Worm (Caenorhabditis elegans): ENCODE measurements around the gene Y79H2A.2.

Gene Y79H2A.2

DNA sequence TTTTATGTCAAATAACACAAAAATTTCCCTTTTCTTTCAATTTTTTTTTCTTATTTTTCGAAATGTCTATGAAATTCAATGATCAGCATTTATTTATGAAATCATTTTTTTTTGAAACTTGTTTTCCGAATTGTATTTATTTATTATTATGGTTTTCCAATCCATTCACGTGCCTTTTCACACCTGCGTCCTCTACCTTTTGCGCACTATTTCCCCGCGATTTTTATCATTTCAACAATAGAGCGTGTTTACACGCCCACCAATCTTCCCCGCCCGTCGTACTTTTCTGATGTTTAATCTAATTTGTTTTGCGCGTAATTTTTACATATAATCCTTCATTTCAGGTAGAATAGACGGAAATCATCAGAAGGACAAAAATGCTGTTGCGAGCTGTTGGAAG is 40.7 kb downstream of the Y79H2A.2 start, which contains the start of gene wah-1 (continued):
- TF ChIP-seq egl-27 (tag; optimal IDR thresholded peaks at IDR 0.05) (no peak), elt-3 (tag; optimal IDR thresholded peaks at IDR 0.05) (no peak), elt-1 (tag; optimal IDR thresholded peaks at IDR 0.05) (no peak), aly-2 (tag; optimal IDR thresholded peaks at IDR 0.05) (no peak), mbf-1 (tag; optimal IDR thresholded peaks at IDR 0.05) (no peak), mab-5 (tag; optimal IDR thresholded peaks at IDR 0.05) (no peak)

DNA sequence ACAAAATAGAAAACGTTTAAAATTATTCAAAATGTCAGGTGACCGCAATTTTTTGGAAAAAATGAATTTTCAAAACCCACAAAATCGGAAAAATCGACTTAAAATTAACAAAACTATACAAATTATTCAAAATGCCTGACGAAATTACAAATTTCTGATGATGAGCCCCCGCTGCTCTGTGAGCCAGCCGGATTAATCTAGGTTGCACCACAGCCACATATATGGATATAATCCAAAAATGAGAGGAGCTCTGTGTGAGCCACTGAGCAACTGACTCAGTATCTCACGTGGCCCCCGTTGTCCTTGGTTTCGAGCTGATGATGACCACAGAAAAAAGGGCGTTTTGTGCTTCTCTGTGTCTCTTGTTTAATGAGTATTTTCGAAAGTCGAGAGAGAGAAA is 45.5 kb downstream of the Y79H2A.2 start:
- TF ChIP-seq peb-1 (tag; optimal IDR thresholded peaks at IDR 0.05) (no peak), egl-27 (tag; optimal IDR thresholded peaks at IDR 0.05) (no peak), mbf-1 (tag; optimal IDR thresholded peaks at IDR 0.05) (no peak), F13H6.1 (tag; optimal IDR thresholded peaks at IDR 0.05) (no peak), nhr-25 (tag; optimal IDR thresholded peaks at IDR 0.05) (no peak), mab-5 (tag; optimal IDR thresholded peaks at IDR 0.05) (no peak), lin-39 (tag; optimal IDR thresholded peaks at IDR 0.05) (no peak), crh-2 (tag; optimal IDR thresholded peaks at IDR 0.05) (no peak), mdl-1 (tag; optimal IDR thresholded peaks at IDR 0.05) (no peak), lin-13 (GFP tag; optimal IDR thresholded peaks at IDR 0.05) (no peak), sma-3 (GFP tag; optimal IDR thresholded peaks at IDR 0.05) (no peak), ceh-16 (tag; optimal IDR thresholded peaks at IDR 0.05) (no peak), ztf-4 (tag; optimal IDR thresholded peaks at IDR 0.05) (no peak), nhr-237 (tag; optimal IDR thresholded peaks at IDR 0.05) (no peak), alr-1 (tag; optimal IDR thresholded peaks at IDR 0.05) (no peak), unc-62 (GFP tag; optimal IDR thresholded peaks at IDR 0.05) (no peak), ceh-82 (tag; optimal IDR thresholded peaks at IDR 0.05) (no peak)

DNA sequence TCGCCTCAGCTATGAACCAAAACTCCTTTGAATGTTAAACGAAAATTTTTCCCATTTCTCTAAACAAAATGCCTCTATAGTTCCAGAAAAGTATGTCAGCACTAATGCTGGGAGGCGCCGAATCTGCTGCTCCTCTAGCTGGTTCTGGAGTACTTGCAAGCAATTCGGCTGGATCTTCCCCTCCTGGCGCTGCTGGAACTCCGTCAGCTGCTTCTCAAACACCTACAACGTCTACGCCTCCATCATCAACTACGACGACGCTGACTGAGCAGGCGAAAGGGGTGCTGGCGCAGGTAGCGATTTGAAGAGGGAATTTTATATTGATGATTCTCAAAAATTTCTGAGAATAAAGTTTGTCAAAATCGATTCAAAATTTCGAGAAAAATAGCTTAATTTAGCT is 48.1 kb downstream of the Y79H2A.2 start:
- no peak for TF ChIP-seq aly-2 (tag; optimal IDR thresholded peaks at IDR 0.05)
- no peak for TF ChIP-seq ztf-4 (tag; optimal IDR thresholded peaks at IDR 0.05)
- TF ChIP-seq fos-1 (tag; optimal IDR thresholded peaks at IDR 0.05), result no peak
- no peak for TF ChIP-seq ztf-11 (tag; optimal IDR thresholded peaks at IDR 0.05)
- TF ChIP-seq nhr-237 (tag; optimal IDR thresholded peaks at IDR 0.05), result no peak
- TF ChIP-seq unc-62 (GFP tag; optimal IDR thresholded peaks at IDR 0.05), result no peak
- no peak for TF ChIP-seq ceh-82 (tag; optimal IDR thresholded peaks at IDR 0.05)
- no peak for TF ChIP-seq skn-1 (tag; optimal IDR thresholded peaks at IDR 0.05)
- TF ChIP-seq blmp-1 (tag; optimal IDR thresholded peaks at IDR 0.05; ENCODE audit: insufficient read depth), result no peak
- TF ChIP-seq zag-1 (tag; optimal IDR thresholded peaks at IDR 0.05), result no peak
- no peak for TF ChIP-seq gmeb-1 (tag; optimal IDR thresholded peaks at IDR 0.05)
- no peak for TF ChIP-seq elt-3 (tag; optimal IDR thresholded peaks at IDR 0.05)
- no peak for TF ChIP-seq nhr-6 (tag; optimal IDR thresholded peaks at IDR 0.05)
- TF ChIP-seq unc-39 (tag; optimal IDR thresholded peaks at IDR 0.05), result no peak
- TF ChIP-seq peb-1 (tag; optimal IDR thresholded peaks at IDR 0.05), result no peak
- TF ChIP-seq crh-2 (tag; optimal IDR thresholded peaks at IDR 0.05), result no peak
- TF ChIP-seq mab-5 (tag; optimal IDR thresholded peaks at IDR 0.05), result no peak
- TF ChIP-seq nhr-25 (tag; optimal IDR thresholded peaks at IDR 0.05), result no peak

DNA sequence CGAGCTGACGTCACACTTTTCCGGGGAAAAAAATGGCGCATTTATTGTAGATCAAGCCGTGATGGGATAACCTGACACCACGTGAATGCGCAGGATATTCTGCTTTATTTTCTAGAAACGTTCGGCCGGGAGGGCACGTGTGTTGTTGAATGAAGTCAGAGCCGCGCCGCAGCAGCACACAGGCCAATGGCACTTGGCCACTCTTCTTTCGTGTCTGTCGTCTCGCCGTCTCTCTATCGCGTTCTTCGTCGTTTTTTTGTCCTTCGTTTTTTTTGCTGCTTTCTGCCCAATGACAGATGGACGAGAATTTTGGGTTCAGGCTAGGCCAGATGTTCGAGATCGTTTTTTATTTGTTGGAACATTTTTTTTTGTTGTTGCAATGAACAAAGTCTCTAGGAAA is 49.0 kb downstream of the Y79H2A.2 start:
- TF ChIP-seq nhr-11 (tag; optimal IDR thresholded peaks at IDR 0.05) (no peak), egl-27 (tag; optimal IDR thresholded peaks at IDR 0.05) (no peak), fos-1 (tag; optimal IDR thresholded peaks at IDR 0.05) (peak; percentile 27), nhr-129 (tag; optimal IDR thresholded peaks at IDR 0.05) (peak; percentile 63), mdl-1 (tag; optimal IDR thresholded peaks at IDR 0.05) (peak in 1 of 2 experiments; percentile 15), lin-13 (GFP tag; optimal IDR thresholded peaks at IDR 0.05) (peak; percentile 41), C34F6.9 (tag; optimal IDR thresholded peaks at IDR 0.05) (peak; percentile 70), alr-1 (tag; optimal IDR thresholded peaks at IDR 0.05) (no peak), lin-39 (tag; optimal IDR thresholded peaks at IDR 0.05) (no peak), sem-4 (tag; optimal IDR thresholded peaks at IDR 0.05) (peak; percentile 30), unc-55 (GFP tag; optimal IDR thresholded peaks at IDR 0.05) (peak; percentile 42), blmp-1 (tag; optimal IDR thresholded peaks at IDR 0.05; ENCODE audit: insufficient read depth) (no peak), lsy-2 (tag; optimal IDR thresholded peaks at IDR 0.05) (peak in 1 of 2 experiments; percentile 46), crh-2 (tag; optimal IDR thresholded peaks at IDR 0.05) (peak; percentile 24), ztf-11 (tag; optimal IDR thresholded peaks at IDR 0.05) (no peak)

DNA sequence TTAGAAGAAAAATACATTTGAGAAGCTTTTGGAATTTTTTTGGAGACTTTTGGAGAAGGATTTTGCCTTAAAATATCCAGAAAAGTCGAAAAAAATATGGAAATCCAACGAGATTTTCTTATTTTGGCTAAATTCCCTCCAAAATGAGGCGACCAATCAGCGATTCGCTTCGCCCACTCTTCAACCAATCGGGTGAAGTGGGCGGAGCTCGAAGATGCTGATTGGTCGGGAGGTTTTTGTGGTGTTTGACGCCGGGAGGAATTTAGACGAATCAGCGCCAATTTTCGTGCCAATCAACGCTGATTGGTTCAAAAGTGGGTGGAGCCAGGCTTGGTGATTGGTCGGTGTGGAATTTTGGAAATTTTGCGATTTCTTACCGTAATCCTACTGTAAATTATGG is 49.8 kb downstream of the Y79H2A.2 start:
- TF ChIP-seq crh-2 (tag; optimal IDR thresholded peaks at IDR 0.05) (no peak), ceh-82 (tag; optimal IDR thresholded peaks at IDR 0.05) (no peak), sma-9 (GFP tag; optimal IDR thresholded peaks at IDR 0.05) (no peak), sma-9 (tag; optimal IDR thresholded peaks at IDR 0.05) (no peak), nhr-77 (tag; optimal IDR thresholded peaks at IDR 0.05) (no peak), dmd-4 (tag; optimal IDR thresholded peaks at IDR 0.05) (no peak), nhr-129 (tag; optimal IDR thresholded peaks at IDR 0.05) (no peak), elt-3 (tag; optimal IDR thresholded peaks at IDR 0.05) (no peak), lin-13 (GFP tag; optimal IDR thresholded peaks at IDR 0.05) (no peak), mab-5 (tag; optimal IDR thresholded peaks at IDR 0.05) (no peak), ztf-4 (tag; optimal IDR thresholded peaks at IDR 0.05) (no peak), R02D3.7 (tag; optimal IDR thresholded peaks at IDR 0.05) (no peak)
